Fruit fly (Drosophila melanogaster): Measurements from ENCODE around the gene nsl1.

DNA sequence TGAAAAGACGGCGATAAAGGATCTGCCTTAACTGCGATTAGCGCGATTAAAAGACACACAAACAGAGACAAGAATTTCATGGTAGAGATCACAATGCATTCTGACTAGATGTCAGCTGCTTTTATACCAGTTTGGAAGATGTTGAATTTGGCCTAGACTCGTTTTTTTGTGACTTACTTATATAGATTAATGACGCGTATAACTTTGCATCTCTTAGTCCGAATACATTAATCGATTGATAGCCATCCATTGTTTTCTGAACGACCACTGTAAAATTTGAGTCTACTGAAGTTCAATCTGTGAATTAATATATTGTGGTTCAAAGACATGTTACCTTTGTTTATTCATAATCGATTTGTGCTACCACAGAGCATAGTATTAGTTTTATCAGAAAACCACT is 18.3 kb upstream of the nsl1 start, which contains the start of gene CG45207:
- TF ChIP-seq CG17802 (tag; optimal IDR thresholded peaks at IDR 0.05) (no peak), Pdp1 (GFP tag; optimal IDR thresholded peaks at IDR 0.05) (no peak), CG32767 (GFP tag; IDR thresholded peaks at IDR 0.05) (no peak), CG30020 (tag; optimal IDR thresholded peaks at IDR 0.05) (no peak), NfI (GFP tag; optimal IDR thresholded peaks at IDR 0.05) (no peak), CG12155 (GFP tag; optimal IDR thresholded peaks at IDR 0.05) (no peak), Blimp-1 (GFP tag; optimal IDR thresholded peaks at IDR 0.05) (no peak), Med (GFP tag) (no peak), salm (tag; optimal IDR thresholded peaks at IDR 0.05) (no peak), fru (optimal IDR thresholded peaks at IDR 0.05) (no peak), HLH3B (GFP tag; IDR thresholded peaks at IDR 0.05) (no peak), CG12391 (tag; optimal IDR thresholded peaks at IDR 0.05) (no peak)
